Worm (Caenorhabditis elegans) whole organism, mixed stage, embryonic: Measurements from ENCODE around the gene C07G3.8.

Experiments
- ceh-39 ChIP-seq: fragments of 150-350 bp; optimal IDR thresholded peaks from 2 replicates; lab custom pipeline; 2014; ENCODE audit warnings: missing biosample characterization, missing genetic modification characterization
- elt-1 ChIP-seq: sonication (generic microtip); optimal IDR thresholded peaks from 2 replicates; lab custom pipeline; 2017; ENCODE audit warnings: missing genetic modification characterization, mild to moderate bottlenecking, missing compliant biosample characterization, antibody characterized with exemption, moderate library complexity, borderline replicate concordance; ENCODE audit not compliant: insufficient read depth
- nhr-2 ChIP-seq: fragments of 150-350 bp; optimal IDR thresholded peaks from 2 replicates; lab custom pipeline; 2014; ENCODE audit warnings: missing biosample characterization, missing genetic modification characterization
- nhr-76 ChIP-seq: sonication (generic microtip); optimal IDR thresholded peaks from 2 replicates; lab custom pipeline; 2017; ENCODE audit warnings: missing biosample characterization, missing genetic modification characterization
- ztf-11 ChIP-seq: fragments of 150-350 bp; optimal IDR thresholded peaks from 2 replicates; lab custom pipeline; 2014; ENCODE audit warnings: missing biosample characterization, missing genetic modification characterization

ce11 chrV:3549553-3549952 lies 47.6 kb upstream of the C07G3.8 start, which contains the start of gene sri-21:
- TF ChIP-seq ceh-39 (tag; lab: Kevin White, UChicago) (no peak), ztf-11 (no peak), elt-1 (tag; lab: Kevin White, UChicago) (no peak), nhr-2 (tag; lab: Kevin White, UChicago) (no peak), nhr-76 (tag; lab: Kevin White, UChicago) (no peak)
